Fruit fly (Drosophila melanogaster) Kc167 (cell line): ENCODE data around the gene CYLD.

Source experiments
- Sin3A ChIP-seq: fragments of >200 bp; optimal IDR thresholded peaks from 2 replicates; lab custom pipeline; 2018; ENCODE audit warnings: missing external identifiers
- insv ChIP-seq: fragments of >200 bp; optimal IDR thresholded peaks from 3 replicates; lab custom pipeline; 2018; ENCODE audit warnings: missing external identifiers
- psq ChIP-seq: fragments of >200 bp; optimal IDR thresholded peaks from 2 replicates; lab custom pipeline; 2017; ENCODE audit warnings: missing external identifiers

dm6 chr2L:10259960-10260749 lies 39.5 kb downstream of the CYLD start:
- TF ChIP-seq psq (no peak), insv (lab: Kevin White, UChicago) (no peak), Sin3A (lab: Kevin White, UChicago) (no peak)
